Worm (Caenorhabditis elegans): ENCODE measurements around the gene spr-3.

spr-3 gene

ce11 chrX:4507122-4507681 is 6.7 kb upstream of the spr-3 start:
- no peak for TF ChIP-seq daf-12 (tag; optimal IDR thresholded peaks at IDR 0.05)
- TF ChIP-seq lin-13 (GFP tag; optimal IDR thresholded peaks at IDR 0.05), result no peak
- TF ChIP-seq T20F7.1 (GFP tag; optimal IDR thresholded peaks at IDR 0.05), result peak; percentile 13
- peak; percentile 20 for TF ChIP-seq dve-1 (tag; optimal IDR thresholded peaks at IDR 0.05; ENCODE audit: insufficient read depth)
- peak; percentile 48 for TF ChIP-seq mep-1 (tag; optimal IDR thresholded peaks at IDR 0.05)
- peak; percentile 22 for TF ChIP-seq hlh-30 (tag; optimal IDR thresholded peaks at IDR 0.05; ENCODE audit: insufficient read depth)
- TF ChIP-seq hlh-11 (tag; optimal IDR thresholded peaks at IDR 0.05), result peak; percentile 49
- peak; percentile 7 for TF ChIP-seq nhr-48 (tag; optimal IDR thresholded peaks at IDR 0.05)
- TF ChIP-seq ama-1 (optimal IDR thresholded peaks at IDR 0.05), result no peak
- TF ChIP-seq daf-16 (GFP tag; optimal IDR thresholded peaks at IDR 0.05), result no peak
- TF ChIP-seq daf-16 (tag; optimal IDR thresholded peaks at IDR 0.05), result peak; percentile 76
- TF ChIP-seq snpc-1.2 (GFP tag; IDR thresholded peaks at IDR 0.05), result no peak
- peak; percentile 77 for TF ChIP-seq nhr-28 (tag; optimal IDR thresholded peaks at IDR 0.05)
- TF ChIP-seq mxl-3 (GFP tag; optimal IDR thresholded peaks at IDR 0.05), result peak; percentile 20
- peak; percentile 54 for TF ChIP-seq aha-1 (tag)
- no peak for TF ChIP-seq skn-1 (tag; optimal IDR thresholded peaks at IDR 0.05)
- peak; percentile 29 for TF ChIP-seq pqm-1 (tag; optimal IDR thresholded peaks at IDR 0.05)
- peak; percentile 37 for TF ChIP-seq dmd-6 (GFP tag; IDR thresholded peaks at IDR 0.05)
- TF ChIP-seq nhr-77 (tag; optimal IDR thresholded peaks at IDR 0.05), result peak; percentile 29

DNA sequence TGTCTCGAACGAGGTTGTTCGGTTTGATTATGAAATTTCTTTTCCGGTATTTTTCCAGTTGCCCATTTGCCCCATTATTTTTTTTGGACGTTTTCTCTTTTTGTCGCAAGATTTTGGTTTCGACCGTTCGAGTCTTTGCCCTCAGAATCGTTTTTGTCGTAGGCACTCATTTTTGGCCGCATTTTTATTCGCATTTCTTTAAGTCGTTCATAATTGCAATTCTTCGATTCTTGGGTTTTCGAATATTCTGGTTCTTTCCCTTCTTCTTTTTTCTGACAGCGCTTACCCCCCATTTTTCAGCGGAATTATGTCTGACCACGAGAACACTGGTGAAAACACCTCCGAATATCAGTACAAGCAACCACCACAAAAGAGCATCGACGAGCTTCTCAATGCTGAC is 5.7 kb upstream of the spr-3 start, which contains the start of gene rhi-1:
rhi-1 (plus strand) TSS at position 301 of the 400 bp plus-strand sequence.
- TF ChIP-seq zfp-3 (GFP tag; conservative IDR thresholded peaks at IDR 0.05) (no peak), lsy-2 (tag; optimal IDR thresholded peaks at IDR 0.05) (peak in 1 of 2 experiments; percentile 13), daf-16 (GFP tag; optimal IDR thresholded peaks at IDR 0.05) (no peak), daf-16 (tag; optimal IDR thresholded peaks at IDR 0.05) (no peak), nhr-11 (tag; optimal IDR thresholded peaks at IDR 0.05) (no peak)

DNA sequence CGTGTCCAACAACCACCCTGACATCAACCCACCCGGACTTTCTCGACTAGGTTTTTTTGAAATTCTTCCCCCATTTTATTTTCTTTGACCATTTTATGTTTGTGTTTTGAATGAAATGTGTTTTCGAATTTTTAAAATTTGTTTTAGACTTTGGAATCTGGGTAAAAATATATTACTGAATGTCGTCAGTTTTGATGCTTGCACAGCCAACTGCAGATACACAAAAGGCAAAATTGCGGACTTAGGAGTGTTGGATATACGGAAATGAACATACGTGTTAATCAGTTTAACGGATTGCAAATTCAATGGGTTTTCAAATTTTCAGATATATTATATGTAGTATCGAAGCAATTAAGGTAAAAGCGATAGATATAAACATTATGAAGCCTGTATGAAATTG is 2.9 kb downstream of the spr-3 start:
- TF ChIP-seq mep-1 (tag; optimal IDR thresholded peaks at IDR 0.05) (peak; percentile 43), tag-97 (GFP tag; IDR thresholded peaks at IDR 0.05) (no peak), nhr-77 (tag; optimal IDR thresholded peaks at IDR 0.05) (no peak), nhr-41 (GFP tag; IDR thresholded peaks at IDR 0.05) (no peak), T20F7.1 (GFP tag; optimal IDR thresholded peaks at IDR 0.05) (peak; percentile 12), tra-1 (GFP tag; IDR thresholded peaks at IDR 0.05) (no peak), spr-1 (tag; optimal IDR thresholded peaks at IDR 0.05) (no peak), Y48G9A.11 (GFP tag; IDR thresholded peaks at IDR 0.05) (no peak), lin-39 (tag; optimal IDR thresholded peaks at IDR 0.05) (no peak), pha-4 (GFP tag; IDR thresholded peaks at IDR 0.05) (no peak), pha-4 (tag; optimal IDR thresholded peaks at IDR 0.05) (no peak), ctbp-1 (GFP tag; IDR thresholded peaks at IDR 0.05) (no peak), Y5F2A.4 (GFP tag; optimal IDR thresholded peaks at IDR 0.05) (no peak), unc-130 (GFP tag; optimal IDR thresholded peaks at IDR 0.05) (no peak), egl-27 (tag; optimal IDR thresholded peaks at IDR 0.05) (no peak), attf-4 (tag; optimal IDR thresholded peaks at IDR 0.05) (no peak), skn-1 (tag; optimal IDR thresholded peaks at IDR 0.05) (no peak), zfp-3 (GFP tag; conservative IDR thresholded peaks at IDR 0.05) (no peak), set-16 (GFP tag; IDR thresholded peaks at IDR 0.05) (no peak), aly-2 (tag; optimal IDR thresholded peaks at IDR 0.05) (no peak), mes-2 (tag; optimal IDR thresholded peaks at IDR 0.05; ENCODE audit: poor library complexity, severe bottlenecking) (peak; percentile 46), zag-1 (tag; optimal IDR thresholded peaks at IDR 0.05) (no peak), ZK337.2 (GFP tag; IDR thresholded peaks at IDR 0.05) (no peak), snpc-1.2 (GFP tag; IDR thresholded peaks at IDR 0.05) (no peak), Y75B8A.6 (GFP tag; IDR thresholded peaks at IDR 0.05) (no peak), lsy-2 (tag; optimal IDR thresholded peaks at IDR 0.05) (peak in 1 of 2 experiments; percentile 49), mdt-29 (GFP tag; IDR thresholded peaks at IDR 0.05) (no peak), nhr-42 (GFP tag; IDR thresholded peaks at IDR 0.05) (no peak), hlh-30 (tag; optimal IDR thresholded peaks at IDR 0.05; ENCODE audit: insufficient read depth) (peak; percentile 23), unc-39 (tag; optimal IDR thresholded peaks at IDR 0.05) (no peak), saeg-2 (GFP tag; IDR thresholded peaks at IDR 0.05) (no peak), ztf-7 (tag; optimal IDR thresholded peaks at IDR 0.05) (no peak), madf-5 (GFP tag; IDR thresholded peaks at IDR 0.05) (no peak), arid-1 (GFP tag; conservative IDR thresholded peaks at IDR 0.05) (no peak)

Data from whole organism, L4 larva.